Fruit fly (Drosophila melanogaster) whole organism, prepupa: ENCODE results near the gene CG11241.
"Not testable (repeated sequence)": the region's sequence is repeated elsewhere in the genome, so short reads cannot be mapped to it uniquely, and the experiment has no call there.

Source experiments
- CG10669 ChIP-seq: fragments of 200-800 bp; sonication (Bioruptor generic); optimal IDR thresholded peaks from 3 replicates; lab custom pipeline; 2018; ENCODE audit warnings: missing biosample characterization, mild to moderate bottlenecking, missing genetic modification characterization, moderate library complexity
- CG1621 ChIP-seq: fragments of 200-800 bp; sonication (Bioruptor generic); optimal IDR thresholded peaks from 3 replicates; lab custom pipeline; 2018; ENCODE audit warnings: missing biosample characterization, mild to moderate bottlenecking, missing genetic modification characterization
- CG16779 ChIP-seq: fragments of 200-800 bp; sonication (Bioruptor generic); optimal IDR thresholded peaks from 3 replicates; lab custom pipeline; 2017; ENCODE audit warnings: missing biosample characterization, mild to moderate bottlenecking, missing genetic modification characterization
- CG3032 ChIP-seq: fragments of 200-800 bp; optimal IDR thresholded peaks from 2 replicates; lab custom pipeline; 2019; ENCODE audit warnings: missing biosample characterization, mild to moderate bottlenecking, missing genetic modification characterization, moderate library complexity
- CG32006 ChIP-seq: fragments of 200-800 bp; sonication (Bioruptor generic); optimal IDR thresholded peaks from 3 replicates; lab custom pipeline; 2017; ENCODE audit warnings: missing biosample characterization, mild to moderate bottlenecking, missing genetic modification characterization
- CG34406 ChIP-seq: fragments of 200-800 bp; sonication (Bioruptor generic); optimal IDR thresholded peaks from 3 replicates; lab custom pipeline; 2016; ENCODE audit warnings: missing biosample characterization, missing genetic modification characterization
- CG6163 ChIP-seq: fragments of 200-800 bp; sonication (Bioruptor generic); IDR thresholded peaks from 3 replicates; pipeline ENCODE4 v1.3.6; 2022; ENCODE audit warnings: missing biosample characterization, missing genetic modification characterization
- CG6808 ChIP-seq: fragments of 200-800 bp; sonication (Bioruptor generic); optimal IDR thresholded peaks from 3 replicates; lab custom pipeline; 2017; ENCODE audit warnings: missing biosample characterization, missing genetic modification characterization, mild to moderate bottlenecking, moderate library complexity, missing genetic modification reagents
- CG6854 ChIP-seq: fragments of 200-800 bp; sonication (Bioruptor generic); optimal IDR thresholded peaks from 2 replicates; lab custom pipeline; 2017; ENCODE audit warnings: missing biosample characterization, mild to moderate bottlenecking, missing genetic modification characterization
- CG7368 ChIP-seq: fragments of 200-800 bp; sonication (Bioruptor generic); optimal IDR thresholded peaks from 3 replicates; lab custom pipeline; 2016; ENCODE audit warnings: missing biosample characterization, missing genetic modification characterization
- Eip93F ChIP-seq: fragments of 200-800 bp; sonication (Bioruptor generic); optimal IDR thresholded peaks from 2 replicates; lab custom pipeline; 2016; ENCODE audit warnings: missing biosample characterization, mild to moderate bottlenecking, missing genetic modification characterization
- Met ChIP-seq: fragments of 200-800 bp; sonication (Bioruptor generic); optimal IDR thresholded peaks from 3 replicates; lab custom pipeline; 2016; ENCODE audit warnings: missing biosample characterization, missing genetic modification characterization
- Sox102F ChIP-seq: fragments of 200-800 bp; sonication (Bioruptor generic); optimal IDR thresholded peaks from 2 replicates; lab custom pipeline; 2016; ENCODE audit warnings: missing biosample characterization, mild to moderate bottlenecking, missing genetic modification characterization
- achi ChIP-seq: fragments of 200-800 bp; sonication (Bioruptor generic); optimal IDR thresholded peaks from 3 replicates; lab custom pipeline; 2016; ENCODE audit warnings: missing biosample characterization, missing genetic modification characterization
- dac ChIP-seq: fragments of 200-800 bp; sonication (Bioruptor generic); optimal IDR thresholded peaks from 2 replicates; lab custom pipeline; 2017; ENCODE audit warnings: missing biosample characterization, mild to moderate bottlenecking, missing genetic modification characterization
- eg ChIP-seq: fragments of 200-800 bp; sonication (Bioruptor generic); IDR thresholded peaks from 3 replicates; pipeline ENCODE4 v1.3.6; 2022; ENCODE audit warnings: missing biosample characterization, missing genetic modification characterization
- esn ChIP-seq: fragments of 200-800 bp; sonication (Bioruptor generic); optimal IDR thresholded peaks from 2 replicates; lab custom pipeline; 2016; ENCODE audit warnings: missing biosample characterization, mild to moderate bottlenecking, missing genetic modification characterization, moderate library complexity
- fd59A ChIP-seq: fragments of 200-800 bp; sonication (Bioruptor generic); optimal IDR thresholded peaks from 2 replicates; lab custom pipeline; 2017; ENCODE audit warnings: missing biosample characterization, mild to moderate bottlenecking, missing genetic modification characterization, missing genetic modification reagents
- net ChIP-seq: fragments of 200-800 bp; sonication (Bioruptor generic); optimal IDR thresholded peaks from 3 replicates; lab custom pipeline; 2016; ENCODE audit warnings: missing biosample characterization, missing genetic modification characterization
- pdm3 ChIP-seq: fragments of 200-800 bp; sonication (Bioruptor generic); optimal IDR thresholded peaks from 3 replicates; lab custom pipeline; 2016; ENCODE audit warnings: missing biosample characterization, missing genetic modification characterization
- spab ChIP-seq: fragments of 200-800 bp; sonication (Bioruptor generic); optimal IDR thresholded peaks from 2 replicates; lab custom pipeline; 2017; ENCODE audit warnings: missing biosample characterization, mild to moderate bottlenecking, missing genetic modification characterization, missing genetic modification reagents
- ss ChIP-seq, 2 experiments: fragments of 200-800 bp; sonication (Bioruptor generic); optimal IDR thresholded peaks; 2 replicates in 1 of 2; 3 replicates in 1 of 2; lab custom pipeline; 2017 to 2018; ENCODE audit warnings: mild to moderate bottlenecking in 2 of 2, missing biosample characterization in 2 of 2, missing genetic modification characterization in 2 of 2, moderate library complexity in 1 of 2
- svp ChIP-seq: fragments of 200-800 bp; sonication (Bioruptor generic); peaks from one replicate; lab custom pipeline; 2016; ENCODE audit warnings: missing biosample characterization, missing genetic modification characterization
- topi ChIP-seq: fragments of 200-800 bp; sonication (Bioruptor generic); optimal IDR thresholded peaks from 3 replicates; lab custom pipeline; 2016; ENCODE audit warnings: missing biosample characterization, missing genetic modification characterization

Gene CG11241

DNA sequence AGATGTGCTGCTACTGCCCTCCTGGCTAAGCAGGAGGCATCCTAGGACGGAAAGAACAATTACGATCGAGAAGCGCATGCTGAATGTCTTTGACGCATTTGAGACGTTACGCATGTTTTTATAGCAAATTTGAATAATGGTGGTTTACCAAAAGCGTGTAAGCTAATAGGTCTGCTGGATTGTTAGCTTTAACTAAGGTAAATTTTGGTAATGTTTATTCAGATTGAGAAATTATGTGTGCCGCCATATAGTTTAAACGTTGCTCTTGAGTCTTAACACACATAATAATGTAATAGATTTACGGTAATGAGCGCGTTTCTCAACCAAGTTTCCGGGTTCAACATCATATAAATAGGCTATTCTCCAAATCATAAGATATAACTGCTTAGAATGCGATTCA is 44.5 kb downstream of the CG11241 start, which contains the start of the genes CG12546 and CG14453:
Gene CG12546 (minus strand): TSS at position 101 of the 400 bp plus-strand sequence.
Gene CG14453 (plus strand): TSS at position 372 of the 400 bp plus-strand sequence.
- TF ChIP-seq CG7368 (GFP tag; lab: Kevin White, UChicago) (no peak), achi (GFP tag; lab: Kevin White, UChicago) (no peak), Met (no peak), CG10669 (GFP tag; lab: Kevin White, UChicago) (no peak), spab (GFP tag; lab: Kevin White, UChicago) (no peak), net (GFP tag; lab: Kevin White, UChicago) (no peak), CG16779 (tag; lab: Kevin White, UChicago) (no peak), pdm3 (GFP tag; lab: Kevin White, UChicago) (no peak), dac (no peak), CG6854 (no peak), CG32006 (GFP tag; lab: Kevin White, UChicago) (no peak), fd59A (no peak), CG6808 (GFP tag; lab: Kevin White, UChicago) (no peak), svp (GFP tag; lab: Kevin White, UChicago) (no peak), esn (GFP tag; lab: Kevin White, UChicago) (no peak), CG6163 (GFP tag; lab: Robert Waterston, UW) (no peak), topi (GFP tag; lab: Kevin White, UChicago) (no peak), eg (GFP tag; lab: Robert Waterston, UW) (no peak), CG3032 (tag; lab: Kevin White, UChicago) (no peak), CG1621 (tag; lab: Kevin White, UChicago) (no peak)

DNA sequence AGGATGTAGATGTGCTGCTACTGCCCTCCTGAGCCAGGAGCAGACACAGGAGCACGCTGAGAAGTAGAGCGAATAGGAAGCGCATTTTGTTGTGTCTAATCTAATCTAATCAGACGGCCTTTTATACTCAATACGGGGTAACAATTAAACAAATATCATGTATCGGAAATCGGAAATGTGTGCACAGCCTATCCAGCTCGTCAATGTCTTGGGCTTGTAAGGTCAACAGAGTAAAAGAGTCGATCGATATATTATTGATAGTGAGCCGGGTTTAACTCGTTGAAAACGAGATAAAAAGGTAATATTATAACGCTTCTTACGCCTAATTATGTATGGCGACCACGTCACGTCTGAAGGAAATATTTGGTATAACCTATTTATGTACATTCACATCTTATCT is 45.8 kb downstream of the CG11241 start, which contains the start of gene CG14454:
Gene CG14454 (minus strand): TSS at position 101 of the 400 bp plus-strand sequence.
- not testable (repeated sequence) for TF ChIP-seq ss (GFP tag; optimal IDR thresholded peaks at IDR 0.05; lab: Kevin White, UChicago); CG34406 (GFP tag; lab: Kevin White, UChicago); esn (GFP tag; lab: Kevin White, UChicago)

DNA sequence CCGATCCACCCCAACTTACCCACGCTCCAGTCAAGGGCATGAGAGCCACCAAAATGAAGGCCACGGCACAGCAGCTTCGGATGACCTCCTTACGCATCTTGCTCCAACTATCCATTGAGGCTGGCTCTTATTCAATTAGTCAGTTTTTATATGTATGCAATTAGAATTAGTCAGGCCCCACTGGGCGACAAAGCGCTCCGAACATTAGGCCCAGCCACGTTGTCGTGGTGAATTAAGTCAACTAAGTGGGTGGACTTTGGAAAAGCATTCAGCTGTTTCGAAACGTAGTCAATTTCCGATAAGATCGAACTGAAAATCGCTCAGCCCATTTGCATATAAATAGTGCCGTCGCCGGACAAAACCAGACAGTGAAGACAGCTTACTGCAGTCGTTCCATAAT is 51.2 kb downstream of the CG11241 start, which contains the start of the genes CG14455 and CG14456:
Gene CG14455 (minus strand): TSS at position 101 of the 400 bp plus-strand sequence.
Gene CG14456 (plus strand): TSS at position 236 of the 400 bp plus-strand sequence.
- TF ChIP-seq Sox102F (GFP tag; lab: Kevin White, UChicago) (no peak), fd59A (no peak), Eip93F (no peak)
